Worm (Caenorhabditis elegans): ENCODE measurements around the gene hacl-1.

DNA sequence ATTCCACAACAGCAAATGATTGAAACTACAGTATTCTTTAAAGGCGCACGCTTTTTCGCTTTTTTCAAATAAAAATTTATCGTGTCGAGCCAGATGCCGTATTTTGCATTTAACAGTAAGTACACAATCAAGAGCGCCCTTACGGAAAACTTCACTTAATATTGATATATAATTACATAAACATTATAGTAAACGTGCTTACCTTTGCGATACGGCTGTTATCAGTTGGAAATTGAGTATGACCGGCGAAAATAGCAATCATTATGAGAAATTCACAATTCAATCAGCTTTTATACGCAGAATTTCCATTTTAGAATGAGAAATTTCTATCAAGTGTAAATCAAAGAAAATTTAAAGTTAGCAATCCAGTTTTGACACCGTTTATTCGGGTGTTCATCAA, 7.4 kb upstream of the hacl-1 start, which contains the start of gene B0334.20:
- TF ChIP-seq aha-1 (tag; optimal IDR thresholded peaks at IDR 0.05), result no peak
- TF ChIP-seq pax-3 (tag; optimal IDR thresholded peaks at IDR 0.05), result no peak
- TF ChIP-seq zag-1 (tag; optimal IDR thresholded peaks at IDR 0.05), result no peak
- no peak for TF ChIP-seq elt-3 (tag; optimal IDR thresholded peaks at IDR 0.05)
- no peak for TF ChIP-seq lin-13 (GFP tag; optimal IDR thresholded peaks at IDR 0.05)
- TF ChIP-seq lin-39 (tag; optimal IDR thresholded peaks at IDR 0.05), result no peak
